Worm (Caenorhabditis elegans) whole organism, young adult: ENCODE data around the gene lido-14.
A peak's percentile ranks its signal among the peaks of the same experiment; 100 is the strongest.

Experiments
- C06A6.2 ChIP-seq: fragments of 200-800 bp; sonication (Bioruptor generic); conservative IDR thresholded peaks from 2 replicates; pipeline ENCODE4 v1.3.6; 2022; ENCODE audit warnings: missing genetic modification characterization, missing compliant biosample characterization
- D2030.7 ChIP-seq: fragments of 200-800 bp; sonication (Bioruptor generic); IDR thresholded peaks from 2 replicates; pipeline ENCODE4 v1.3.6; 2022; ENCODE audit warnings: missing genetic modification reagents, missing genetic modification characterization, missing compliant biosample characterization
- F23B12.7 ChIP-seq: sonication (generic microtip); optimal IDR thresholded peaks from 2 replicates; lab custom pipeline; 2017; ENCODE audit warnings: missing genetic modification characterization, mild to moderate bottlenecking, missing compliant biosample characterization, antibody characterized with exemption, moderate library complexity; ENCODE audit not compliant: insufficient read depth
- F39B2.1 ChIP-seq: fragments of 200-800 bp; sonication (Bioruptor generic); IDR thresholded peaks from 2 replicates; pipeline ENCODE4 v1.3.6; 2022; ENCODE audit warnings: missing genetic modification reagents, missing genetic modification characterization, missing compliant biosample characterization
- F52B5.7 ChIP-seq: sonication (generic microtip); optimal IDR thresholded peaks from 2 replicates; lab custom pipeline; 2016; ENCODE audit warnings: mild to moderate bottlenecking, missing genetic modification characterization, missing compliant biosample characterization
- T07F8.4 ChIP-seq: sonication (generic microtip); optimal IDR thresholded peaks from 2 replicates; lab custom pipeline; 2016; ENCODE audit warnings: mild to moderate bottlenecking, missing genetic modification characterization, moderate library complexity, missing compliant biosample characterization
- Y53F4B.3 ChIP-seq: fragments of 200-800 bp; sonication (Bioruptor generic); IDR thresholded peaks from 2 replicates; pipeline ENCODE4 v1.3.6; 2022; ENCODE audit warnings: missing genetic modification reagents, missing genetic modification characterization, missing compliant biosample characterization
- Y79H2A.3 ChIP-seq: fragments of 200-800 bp; sonication (Bioruptor generic); conservative IDR thresholded peaks from 2 replicates; pipeline ENCODE4 v1.3.6; 2022; ENCODE audit warnings: missing genetic modification reagents, missing genetic modification characterization, missing compliant biosample characterization
- Y95B8A.8 ChIP-seq: fragments of 200-800 bp; sonication (Bioruptor generic); IDR thresholded peaks from 2 replicates; pipeline ENCODE4 v1.3.6; 2022; ENCODE audit warnings: missing genetic modification reagents, missing genetic modification characterization, missing compliant biosample characterization
- ama-1 ChIP-seq, 3 experiments: fragments of 150-350 bp in 1 of 3; sonication (generic microtip) in 2 of 3; optimal IDR thresholded peaks; 2 replicates each; lab custom pipeline; 2014 to 2018; ENCODE audit warnings: missing biosample characterization in 2 of 3, missing genetic modification characterization in 2 of 3, missing genetic modification reagents in 2 of 3
- aptf-2 ChIP-seq: fragments of 200-800 bp; sonication (Bioruptor generic); conservative IDR thresholded peaks from 2 replicates; pipeline ENCODE4 v1.3.6; 2022; ENCODE audit warnings: missing genetic modification reagents, missing genetic modification characterization, missing compliant biosample characterization
- atf-7 ChIP-seq: sonication (generic microtip); optimal IDR thresholded peaks from 2 replicates; lab custom pipeline; 2017; ENCODE audit warnings: mild to moderate bottlenecking, missing genetic modification characterization, missing compliant biosample characterization
- attf-5 ChIP-seq: fragments of 200-800 bp; sonication (Bioruptor generic); optimal IDR thresholded peaks from 2 replicates; lab custom pipeline; 2018; ENCODE audit warnings: mild to moderate bottlenecking, missing genetic modification characterization, missing compliant biosample characterization
- bed-1 ChIP-seq: fragments of 200-800 bp; sonication (Bioruptor generic); IDR thresholded peaks from 2 replicates; pipeline ENCODE4 v1.3.6; 2022; ENCODE audit warnings: missing genetic modification reagents, missing genetic modification characterization, missing compliant biosample characterization
- bed-2 ChIP-seq: fragments of 200-800 bp; sonication (Bioruptor generic); IDR thresholded peaks from 2 replicates; pipeline ENCODE4 v1.3.6; 2022; ENCODE audit warnings: missing genetic modification reagents, missing genetic modification characterization, missing compliant biosample characterization
- cebp-2 ChIP-seq: fragments of 200-800 bp; sonication (Bioruptor generic); IDR thresholded peaks from 2 replicates; pipeline ENCODE4 v1.3.6; 2022; ENCODE audit warnings: missing genetic modification characterization, missing compliant biosample characterization
- ceh-27 ChIP-seq: fragments of 200-800 bp; sonication (Bioruptor generic); optimal IDR thresholded peaks from 2 replicates; lab custom pipeline; 2018; ENCODE audit warnings: mild to moderate bottlenecking, missing genetic modification characterization, moderate library complexity, missing compliant biosample characterization
- ceh-40 ChIP-seq: fragments of 200-800 bp; sonication (Bioruptor generic); IDR thresholded peaks from 2 replicates; pipeline ENCODE4 v1.3.6; 2022; ENCODE audit warnings: missing genetic modification characterization, missing compliant biosample characterization
- dox-1 ChIP-seq: fragments of 200-800 bp; sonication (Bioruptor generic); IDR thresholded peaks from 2 replicates; pipeline ENCODE4 v1.3.6; 2022; ENCODE audit warnings: missing genetic modification reagents, missing genetic modification characterization, missing compliant biosample characterization
- efl-1 ChIP-seq: fragments of 150-350 bp; optimal IDR thresholded peaks from 2 replicates; lab custom pipeline; 2014; ENCODE audit warnings: missing biosample characterization, missing genetic modification reagents, missing genetic modification characterization
- ekl-4 ChIP-seq: fragments of 200-800 bp; sonication (Bioruptor generic); IDR thresholded peaks from 2 replicates; pipeline ENCODE4 v1.3.6; 2022; ENCODE audit warnings: missing genetic modification reagents, missing genetic modification characterization, missing compliant biosample characterization
- fkh-3 ChIP-seq: sonication (generic microtip); optimal IDR thresholded peaks from 2 replicates; lab custom pipeline; 2016; ENCODE audit warnings: mild to moderate bottlenecking, missing genetic modification characterization, missing compliant biosample characterization
- hmg-1.2 ChIP-seq: fragments of 200-800 bp; sonication (Bioruptor generic); IDR thresholded peaks from 2 replicates; pipeline ENCODE4 v1.3.6; 2022; ENCODE audit warnings: missing genetic modification reagents, missing genetic modification characterization, missing compliant biosample characterization
- hsf-1 ChIP-seq: fragments of 200-800 bp; sonication (Bioruptor generic); IDR thresholded peaks from 2 replicates; pipeline ENCODE4 v1.3.6; 2022; ENCODE audit warnings: missing genetic modification reagents, missing genetic modification characterization, missing compliant biosample characterization
- lag-1 ChIP-seq: fragments of 200-800 bp; sonication (Bioruptor generic); IDR thresholded peaks from 2 replicates; pipeline ENCODE4 v1.3.6; 2022; ENCODE audit warnings: missing genetic modification reagents, missing genetic modification characterization, missing compliant biosample characterization
- let-526 ChIP-seq: fragments of 200-800 bp; sonication (Bioruptor generic); IDR thresholded peaks from 2 replicates; pipeline ENCODE4 v1.3.6; 2022; ENCODE audit warnings: missing genetic modification reagents, missing genetic modification characterization, missing compliant biosample characterization
- lsl-1 ChIP-seq: fragments of 200-800 bp; sonication (Bioruptor generic); optimal IDR thresholded peaks from 2 replicates; lab custom pipeline; 2018; ENCODE audit warnings: mild to moderate bottlenecking, missing genetic modification characterization, moderate library complexity, missing compliant biosample characterization
- madf-6 ChIP-seq: fragments of 200-800 bp; sonication (Bioruptor generic); IDR thresholded peaks from 2 replicates; pipeline ENCODE4 v1.3.6; 2022; ENCODE audit warnings: missing genetic modification reagents, missing genetic modification characterization, missing compliant biosample characterization
- madf-8 ChIP-seq: fragments of 200-800 bp; sonication (Bioruptor generic); conservative IDR thresholded peaks from 2 replicates; pipeline ENCODE4 v1.3.6; 2022; ENCODE audit warnings: missing genetic modification reagents, missing genetic modification characterization, missing compliant biosample characterization
- mcd-1 ChIP-seq: fragments of 200-800 bp; sonication (Bioruptor generic); IDR thresholded peaks from 2 replicates; pipeline ENCODE4 v1.3.6; 2022; ENCODE audit warnings: missing genetic modification reagents, missing genetic modification characterization, missing compliant biosample characterization
- nfyb-1 ChIP-seq: fragments of 200-800 bp; sonication (Bioruptor generic); IDR thresholded peaks from 2 replicates; pipeline ENCODE4 v1.3.6; 2022; ENCODE audit warnings: missing genetic modification reagents, missing genetic modification characterization, missing compliant biosample characterization
- nhr-80 ChIP-seq: sonication (generic microtip); optimal IDR thresholded peaks from 2 replicates; lab custom pipeline; 2016; ENCODE audit warnings: missing genetic modification characterization, missing compliant biosample characterization
- nhr-90 ChIP-seq: sonication (generic microtip); optimal IDR thresholded peaks from 2 replicates; lab custom pipeline; 2016; ENCODE audit warnings: missing genotype, mild to moderate bottlenecking, missing genetic modification characterization, missing compliant biosample characterization
- rcor-1 ChIP-seq: fragments of 200-800 bp; sonication (Bioruptor generic); IDR thresholded peaks from 2 replicates; pipeline ENCODE4 v1.3.6; 2022; ENCODE audit warnings: missing genetic modification reagents, missing genetic modification characterization, missing compliant biosample characterization
- repo-1 ChIP-seq: sonication (generic microtip); optimal IDR thresholded peaks from 2 replicates; lab custom pipeline; 2017; ENCODE audit warnings: mild to moderate bottlenecking, missing genetic modification characterization, missing compliant biosample characterization
- rpc-1 ChIP-seq, 2 experiments: fragments of 150-350 bp in 1 of 2; sonication (generic microtip) in 1 of 2; optimal IDR thresholded peaks; 2 replicates each; lab custom pipeline; 2014 to 2018; ENCODE audit warnings: missing biosample characterization in 1 of 2, missing genetic modification characterization in 1 of 2, missing genetic modification reagents in 1 of 2, missing genotype in 1 of 2
- snpc-1.1 ChIP-seq: sonication (generic microtip); optimal IDR thresholded peaks from 2 replicates; lab custom pipeline; 2017; ENCODE audit warnings: missing genetic modification characterization, mild to moderate bottlenecking, missing compliant biosample characterization, antibody characterized with exemption, moderate library complexity, missing genotype, missing genetic modification reagents; ENCODE audit not compliant: insufficient read depth
- snpc-3.4 ChIP-seq: sonication (generic microtip); optimal IDR thresholded peaks from 2 replicates; lab custom pipeline; 2017; ENCODE audit warnings: missing genetic modification characterization, mild to moderate bottlenecking, missing compliant biosample characterization, antibody characterized with exemption, moderate library complexity, missing genotype, missing genetic modification reagents
- sptf-2 ChIP-seq: fragments of 200-800 bp; sonication (Bioruptor generic); optimal IDR thresholded peaks from 2 replicates; lab custom pipeline; 2018; ENCODE audit warnings: mild to moderate bottlenecking, missing genetic modification characterization, missing compliant biosample characterization
- unc-130 ChIP-seq: sonication (generic microtip); optimal IDR thresholded peaks from 2 replicates; lab custom pipeline; 2016; ENCODE audit warnings: missing genetic modification reagents, missing genetic modification characterization, missing compliant biosample characterization
- xnd-1 ChIP-seq: sonication (generic microtip); optimal IDR thresholded peaks from 2 replicates; lab custom pipeline; 2016; ENCODE audit warnings: missing genotype, missing genetic modification reagents, missing genetic modification characterization, missing compliant biosample characterization
- ztf-26 ChIP-seq: sonication (generic microtip); optimal IDR thresholded peaks from 2 replicates; lab custom pipeline; 2017; ENCODE audit warnings: missing genetic modification characterization, missing compliant biosample characterization
- ztf-6 ChIP-seq: fragments of 200-800 bp; sonication (Bioruptor generic); IDR thresholded peaks from 2 replicates; pipeline ENCODE4 v1.3.6; 2022; ENCODE audit warnings: missing genetic modification reagents, missing genetic modification characterization, missing compliant biosample characterization

lido-14 gene

DNA sequence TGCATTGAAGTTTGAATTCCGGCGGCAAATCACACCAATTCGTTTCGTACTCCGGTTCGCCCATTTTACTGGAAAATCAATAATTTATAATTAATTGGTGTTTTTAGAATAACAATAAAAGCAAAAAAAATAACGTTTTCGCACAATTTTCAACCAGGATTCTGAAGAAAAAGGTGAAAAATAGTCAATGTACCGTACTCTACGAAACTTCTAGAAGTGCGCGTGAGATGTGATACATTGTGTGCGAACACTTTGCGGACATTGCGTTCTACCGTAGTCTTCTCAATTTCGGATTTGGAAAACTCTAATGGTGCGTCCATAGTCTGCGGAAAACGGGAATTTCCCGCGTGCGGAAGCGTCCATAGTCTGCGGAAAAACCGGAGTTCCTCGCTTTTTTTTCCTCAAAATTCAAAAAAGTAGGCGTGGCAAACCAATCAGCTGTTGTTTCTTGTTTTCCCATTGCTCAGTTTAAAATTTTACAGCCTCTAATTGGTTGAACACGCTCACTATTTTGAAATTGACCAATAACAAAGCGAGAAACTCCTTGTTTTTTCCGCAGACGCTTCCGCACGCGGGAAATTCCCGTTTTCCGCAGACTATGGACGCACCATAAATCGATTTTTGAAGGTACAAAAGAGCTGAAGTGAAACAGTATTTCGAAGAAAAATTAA, 10.9 kb upstream of the lido-14 start, which contains the start of the genes F14D2.14 and bath-29:
TSS of gene F14D2.14 (minus strand) at position 51 of the 671 bp plus-strand sequence.
TSS of gene bath-29 (plus strand) at position 621 of the 671 bp plus-strand sequence.
- 0 out of 2 replicates have a peak, but pooled peaks have one; percentile 45 for TF ChIP-seq madf-8
- TF ChIP-seq bed-1 (GFP tag; lab: Robert Waterston, UW): no peak
- no peak for TF ChIP-seq cebp-2 (GFP tag; lab: Robert Waterston, UW)
- no peak for TF ChIP-seq attf-5
- TF ChIP-seq sptf-2 (GFP tag; lab: Kevin White, UChicago): no peak
- 0 out of 2 replicates have a peak, but pooled peaks have one; percentile 15 for TF ChIP-seq mcd-1 (GFP tag; lab: Robert Waterston, UW)
- TF ChIP-seq efl-1 (GFP tag; lab: Kevin White, UChicago): peak; percentile 0
- TF ChIP-seq unc-130: no peak
- TF ChIP-seq xnd-1 (tag; lab: Kevin White, UChicago): peak; percentile 15
- TF ChIP-seq Y79H2A.3 (GFP tag; lab: Robert Waterston, UW): no peak
- TF ChIP-seq lsl-1 (GFP tag; lab: Kevin White, UChicago): peak; percentile 71
- no peak for TF ChIP-seq ceh-27
- TF ChIP-seq ama-1 (optimal IDR thresholded peaks at IDR 0.05; lab: Kevin White, UChicago): no peak
- TF ChIP-seq ama-1 (GFP tag; optimal IDR thresholded peaks at IDR 0.05; lab: Kevin White, UChicago): no peak
- TF ChIP-seq fkh-3: no peak
- peak; percentile 84 for TF ChIP-seq madf-6 (GFP tag; lab: Robert Waterston, UW)
- TF ChIP-seq C06A6.2 (GFP tag; lab: Robert Waterston, UW): no peak
- no peak for TF ChIP-seq rpc-1 (optimal IDR thresholded peaks at IDR 0.05; lab: Kevin White, UChicago)
- TF ChIP-seq rpc-1 (tag; optimal IDR thresholded peaks at IDR 0.05; lab: Kevin White, UChicago): no peak
- TF ChIP-seq bed-2: no peak
- TF ChIP-seq F39B2.1: no peak
- TF ChIP-seq dox-1 (GFP tag; lab: Robert Waterston, UW): peak; percentile 40; the same call in 1 of the 2 replicates
- peak; percentile 70; the same call in 1 of the 2 replicates for TF ChIP-seq nfyb-1 (GFP tag; lab: Robert Waterston, UW)
- TF ChIP-seq Y53F4B.3: no peak
- TF ChIP-seq snpc-1.1: no peak
- 0 out of 2 replicates have a peak, but pooled peaks have one; percentile 5 for TF ChIP-seq hmg-1.2 (GFP tag; lab: Robert Waterston, UW)
- no peak for TF ChIP-seq snpc-3.4 (tag; lab: Kevin White, UChicago)
- TF ChIP-seq nhr-90 (tag; lab: Kevin White, UChicago): no peak
- no peak for TF ChIP-seq aptf-2 (GFP tag; lab: Robert Waterston, UW)
- TF ChIP-seq hsf-1 (GFP tag; lab: Robert Waterston, UW): peak; percentile 90
- no peak for TF ChIP-seq nhr-80 (tag; lab: Kevin White, UChicago)
- no peak for TF ChIP-seq T07F8.4 (tag; lab: Kevin White, UChicago)
- TF ChIP-seq ztf-26 (tag; lab: Kevin White, UChicago): no peak
- no peak for TF ChIP-seq F23B12.7
- TF ChIP-seq let-526 (GFP tag; lab: Robert Waterston, UW): no peak
- 0 out of 2 replicates have a peak, but pooled peaks have one; percentile 10 for TF ChIP-seq Y95B8A.8 (GFP tag; lab: Robert Waterston, UW)
- no peak for TF ChIP-seq ceh-40
- 0 out of 2 replicates have a peak, but pooled peaks have one; percentile 23 for TF ChIP-seq ekl-4
- TF ChIP-seq atf-7: no peak
- TF ChIP-seq lag-1 (GFP tag; lab: Robert Waterston, UW): no peak
- no peak for TF ChIP-seq ztf-6
- no peak for TF ChIP-seq repo-1 (tag; lab: Kevin White, UChicago)
- TF ChIP-seq F52B5.7: no peak
- peak; percentile 51 for TF ChIP-seq D2030.7
- peak; percentile 15; the same call in 1 of the 2 replicates for TF ChIP-seq rcor-1 (GFP tag; lab: Robert Waterston, UW)
